Worm (Caenorhabditis elegans) whole organism, late embryonic: Measurements from ENCODE around the gene Y82E9BR.6.

Experiments used
- F13H6.1 ChIP-seq: sonication (generic microtip); optimal IDR thresholded peaks from 2 replicates; lab custom pipeline; 2016; ENCODE audit warnings: missing genetic modification characterization, missing compliant biosample characterization
- K09A11.1 ChIP-seq: sonication (generic microtip); optimal IDR thresholded peaks from 2 replicates; lab custom pipeline; 2017; ENCODE audit warnings: antibody characterized with exemption, mild to moderate bottlenecking, missing genetic modification characterization, missing compliant biosample characterization; ENCODE audit not compliant: insufficient read depth
- ama-1 ChIP-seq: fragments of 150-350 bp; optimal IDR thresholded peaks from 2 replicates; lab custom pipeline; 2014
- elt-2 ChIP-seq: sonication (generic microtip); optimal IDR thresholded peaks from 2 replicates; lab custom pipeline; 2016; ENCODE audit warnings: missing genetic modification reagents, missing genetic modification characterization, missing compliant biosample characterization
- elt-4 ChIP-seq: sonication (generic microtip); optimal IDR thresholded peaks from 2 replicates; lab custom pipeline; 2016; ENCODE audit warnings: missing genetic modification characterization, missing compliant biosample characterization
- fkh-6 ChIP-seq: sonication (generic microtip); optimal IDR thresholded peaks from 2 replicates; lab custom pipeline; 2016; ENCODE audit warnings: missing genetic modification characterization, missing compliant biosample characterization
- hlh-15 ChIP-seq: sonication (generic microtip); optimal IDR thresholded peaks from 2 replicates; lab custom pipeline; 2016; ENCODE audit warnings: missing genetic modification characterization, missing compliant biosample characterization
- lin-11 ChIP-seq: fragments of 200-800 bp; sonication (Bioruptor generic); optimal IDR thresholded peaks from 2 replicates; lab custom pipeline; 2018; ENCODE audit warnings: mild to moderate bottlenecking, missing genetic modification characterization, missing compliant biosample characterization
- pat-9 ChIP-seq: fragments of 200-800 bp; sonication (Bioruptor generic); optimal IDR thresholded peaks from 2 replicates; lab custom pipeline; 2018; ENCODE audit warnings: mild to moderate bottlenecking, missing genetic modification characterization, moderate library complexity, missing compliant biosample characterization
- pha-4 ChIP-seq: fragments of 150-350 bp; optimal IDR thresholded peaks from 2 replicates; lab custom pipeline; 2018; ENCODE audit warnings: missing biosample characterization, missing genetic modification reagents, missing genetic modification characterization
- pqm-1 ChIP-seq: sonication (generic microtip); optimal IDR thresholded peaks from 2 replicates; lab custom pipeline; 2016; ENCODE audit warnings: missing genetic modification characterization, missing compliant biosample characterization
- rnt-1 ChIP-seq: sonication (generic microtip); optimal IDR thresholded peaks from 2 replicates; lab custom pipeline; 2016; ENCODE audit warnings: missing genetic modification characterization, missing compliant biosample characterization

DNA sequence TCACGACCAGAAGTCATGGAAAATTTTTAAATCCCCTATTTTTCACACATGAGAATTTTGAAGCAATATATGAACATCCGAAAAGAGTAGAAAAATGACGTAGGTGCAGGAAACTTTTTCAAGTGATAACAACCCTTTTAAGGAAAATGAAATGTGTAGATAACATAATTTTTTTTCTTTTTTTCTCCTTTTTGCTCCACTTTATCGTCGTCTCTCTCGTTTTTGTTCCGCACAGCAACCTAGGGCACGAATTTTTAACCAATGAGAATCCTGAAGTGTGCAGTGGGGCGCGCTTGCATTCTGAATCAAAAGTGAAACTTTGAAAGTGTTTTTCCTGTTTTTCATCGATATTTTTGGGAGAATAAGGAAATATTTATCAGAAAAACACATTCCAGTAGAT is 11.7 kb downstream of the Y82E9BR.6 start:
- TF ChIP-seq rnt-1 (tag; lab: Kevin White, UChicago) = no peak
- TF ChIP-seq F13H6.1 = no peak
- no peak for TF ChIP-seq fkh-6
- TF ChIP-seq pqm-1 (tag; lab: Kevin White, UChicago) = no peak
- no peak for TF ChIP-seq pat-9 (tag; lab: Kevin White, UChicago)
- TF ChIP-seq elt-4 (tag; lab: Kevin White, UChicago) = no peak
- TF ChIP-seq elt-2 (tag; lab: Kevin White, UChicago) = peak; percentile 65
- TF ChIP-seq pha-4 (tag; lab: Kevin White, UChicago) = no peak
- TF ChIP-seq hlh-15 = no peak
- TF ChIP-seq lin-11 = no peak
- no peak for TF ChIP-seq ama-1 (lab: Kevin White, UChicago)
- no peak for TF ChIP-seq K09A11.1
